Fruit fly (Drosophila melanogaster) whole organism, wandering third instar larva: ENCODE measurements around the gene Nup205.

ENCODE experiments used
- Abd-B ChIP-seq: fragments of >200 bp; optimal IDR thresholded peaks from 2 replicates; lab custom pipeline; 2017; ENCODE audit warnings: missing biosample characterization, missing genetic modification characterization
- CG32264 ChIP-seq: fragments of 200-800 bp; sonication (Bioruptor generic); optimal IDR thresholded peaks from 2 replicates; lab custom pipeline; 2016; ENCODE audit warnings: missing biosample characterization, missing genetic modification characterization
- CG9705 ChIP-seq: fragments of 200-800 bp; sonication (Bioruptor generic); optimal IDR thresholded peaks from 2 replicates; lab custom pipeline; 2018; ENCODE audit warnings: missing biosample characterization, mild to moderate bottlenecking, missing genetic modification characterization
- CrebA ChIP-seq: fragments of 200-800 bp; sonication (Bioruptor generic); optimal IDR thresholded peaks from 2 replicates; lab custom pipeline; 2016; ENCODE audit warnings: missing biosample characterization, mild to moderate bottlenecking, missing genetic modification characterization, borderline replicate concordance
- Dfd ChIP-seq: fragments of >200 bp; optimal IDR thresholded peaks from 2 replicates; lab custom pipeline; 2017; ENCODE audit warnings: missing biosample characterization, missing genetic modification characterization
- Dif ChIP-seq: fragments of 200-275, 200-300 bp; sonication (Bioruptor generic); optimal IDR thresholded peaks from 2 replicates; lab custom pipeline; 2018; ENCODE audit warnings: missing biosample characterization, missing genetic modification characterization; ENCODE audit not compliant: partially characterized antibody
- GATAd ChIP-seq: sonication (Bioruptor generic); optimal IDR thresholded peaks from 2 replicates; lab custom pipeline; 2016; ENCODE audit warnings: missing biosample characterization, missing genetic modification characterization
- HLH106 ChIP-seq: fragments of 200-800 bp; optimal IDR thresholded peaks from 3 replicates; lab custom pipeline; 2019; ENCODE audit warnings: missing biosample characterization, mild to moderate bottlenecking, missing genetic modification characterization, moderate library complexity
- Hnf4 ChIP-seq: fragments of 200-800 bp; sonication (Bioruptor generic); optimal IDR thresholded peaks from 2 replicates; lab custom pipeline; 2016; ENCODE audit warnings: missing biosample characterization, mild to moderate bottlenecking, missing genetic modification characterization
- Hr78 ChIP-seq: fragments of >200 bp; optimal IDR thresholded peaks from 2 replicates; lab custom pipeline; 2017; ENCODE audit warnings: missing biosample characterization, missing genetic modification characterization
- Hr83 ChIP-seq: fragments of 200-300 bp; sonication (Bioruptor generic); optimal IDR thresholded peaks from 2 replicates; lab custom pipeline; 2016; ENCODE audit warnings: missing biosample characterization, mild to moderate bottlenecking, missing genetic modification characterization, moderate library complexity; ENCODE audit not compliant: poor library complexity, severe bottlenecking
- Jra ChIP-seq: sonication (Bioruptor generic); optimal IDR thresholded peaks from 2 replicates; lab custom pipeline; 2016; ENCODE audit warnings: missing biosample characterization, missing genetic modification characterization
- Mio ChIP-seq: sonication (Bioruptor generic); optimal IDR thresholded peaks from 2 replicates; lab custom pipeline; 2016; ENCODE audit warnings: missing biosample characterization, missing genetic modification characterization
- Myc ChIP-seq: fragments of >200 bp; optimal IDR thresholded peaks from 2 replicates; lab custom pipeline; 2017
- N ChIP-seq: fragments of >200 bp; optimal IDR thresholded peaks from 2 replicates; lab custom pipeline; 2018; ENCODE audit warnings: missing biosample characterization, missing external identifiers, missing genetic modification characterization
- OdsH ChIP-seq: fragments of 200-800 bp; sonication (Bioruptor generic); optimal IDR thresholded peaks from 2 replicates; lab custom pipeline; 2016; ENCODE audit warnings: missing biosample characterization, mild to moderate bottlenecking, missing genetic modification characterization
- Rel ChIP-seq, 2 experiments: fragments of 200-800 bp; sonication (Bioruptor generic) in 1 of 2; optimal IDR thresholded peaks; 2 replicates in 1 of 2; 3 replicates in 1 of 2; lab custom pipeline; 2016 to 2019; ENCODE audit warnings: mild to moderate bottlenecking in 2 of 2, missing biosample characterization in 2 of 2, missing genetic modification characterization in 2 of 2, moderate library complexity in 1 of 2
- Sp1 ChIP-seq: fragments of 200-800 bp; sonication (Bioruptor generic); optimal IDR thresholded peaks from 3 replicates; lab custom pipeline; 2019; ENCODE audit warnings: missing biosample characterization, mild to moderate bottlenecking, missing genetic modification characterization, moderate library complexity
- Vsx2 ChIP-seq: fragments of 200-300, 225-300 bp; sonication (Bioruptor generic); optimal IDR thresholded peaks from 2 replicates; lab custom pipeline; 2018; ENCODE audit warnings: missing biosample characterization, missing genetic modification characterization; ENCODE audit not compliant: partially characterized antibody
- br ChIP-seq: fragments of 200-800 bp; sonication (Bioruptor generic); optimal IDR thresholded peaks from 2 replicates; lab custom pipeline; 2016; ENCODE audit warnings: missing biosample characterization, missing genetic modification characterization
- brk ChIP-seq: fragments of 200-800 bp; sonication (Bioruptor generic); optimal IDR thresholded peaks from 2 replicates; lab custom pipeline; 2016; ENCODE audit warnings: missing biosample characterization, mild to moderate bottlenecking, missing genetic modification characterization
- dl ChIP-seq, 2 experiments: fragments of 175-275, 200-275 bp in 1 of 2; fragments of 200-275 bp in 1 of 2; sonication (Bioruptor generic); optimal IDR thresholded peaks; lab custom pipeline; 2018; ENCODE audit warnings: mild to moderate bottlenecking in 2 of 2, missing biosample characterization in 2 of 2, missing genetic modification characterization in 2 of 2, moderate library complexity in 2 of 2; ENCODE audit not compliant: partially characterized antibody in 2 of 2, insufficient read depth in 1 of 2
- dmrt93B ChIP-seq: fragments of 200-800 bp; sonication (Bioruptor generic); optimal IDR thresholded peaks from 2 replicates; lab custom pipeline; 2018; ENCODE audit warnings: missing biosample characterization, mild to moderate bottlenecking, missing genetic modification characterization
- dsf ChIP-seq: sonication (Bioruptor generic); optimal IDR thresholded peaks from 2 replicates; lab custom pipeline; 2016; ENCODE audit warnings: missing biosample characterization, missing genetic modification characterization, borderline replicate concordance
- ey ChIP-seq: fragments of 200-800 bp; sonication (Bioruptor generic); optimal IDR thresholded peaks from 2 replicates; lab custom pipeline; 2016; ENCODE audit warnings: missing biosample characterization, missing genetic modification characterization
- foxo ChIP-seq, 2 experiments: fragments of 200-800 bp; sonication (Bioruptor generic); optimal IDR thresholded peaks; 2 replicates in 1 of 2; 3 replicates in 1 of 2; lab custom pipeline; 2016 to 2017; ENCODE audit warnings: missing biosample characterization in 2 of 2, missing genetic modification characterization in 2 of 2
- fru ChIP-seq: fragments of 200-800 bp; sonication (Bioruptor generic); optimal IDR thresholded peaks from 3 replicates; lab custom pipeline; 2016; ENCODE audit warnings: missing biosample characterization, mild to moderate bottlenecking, missing genetic modification characterization
- h ChIP-seq: fragments of 200-800 bp; sonication (Bioruptor generic); optimal IDR thresholded peaks from 3 replicates; lab custom pipeline; 2016; ENCODE audit warnings: missing biosample characterization, mild to moderate bottlenecking, missing genetic modification characterization
- jim ChIP-seq: fragments of 175-275, 200-325 bp; sonication (Bioruptor generic); optimal IDR thresholded peaks from 2 replicates; lab custom pipeline; 2016; ENCODE audit warnings: missing biosample characterization, mild to moderate bottlenecking, missing genetic modification characterization
- lola ChIP-seq: fragments of >200 bp; optimal IDR thresholded peaks from 2 replicates; lab custom pipeline; 2017; ENCODE audit warnings: missing biosample characterization, missing genetic modification characterization
- pan ChIP-seq: fragments of >200 bp; optimal IDR thresholded peaks from 2 replicates; lab custom pipeline; 2017
- psq ChIP-seq: fragments of 200-800 bp; sonication (Bioruptor generic); optimal IDR thresholded peaks from 3 replicates; lab custom pipeline; 2017; ENCODE audit warnings: missing biosample characterization, mild to moderate bottlenecking, missing genetic modification characterization, moderate library complexity
- rgr ChIP-seq: fragments of 200-800 bp; sonication (Bioruptor generic); optimal IDR thresholded peaks from 3 replicates; lab custom pipeline; 2016; ENCODE audit warnings: missing biosample characterization, mild to moderate bottlenecking, missing genetic modification characterization
- sage ChIP-seq: fragments of 200-800 bp; sonication (Bioruptor generic); optimal IDR thresholded peaks from 2 replicates; lab custom pipeline; 2016; ENCODE audit warnings: missing biosample characterization, mild to moderate bottlenecking, missing genetic modification characterization
- sv ChIP-seq: fragments of 200-800 bp; sonication (Bioruptor generic); optimal IDR thresholded peaks from 3 replicates; lab custom pipeline; 2016; ENCODE audit warnings: missing biosample characterization, missing genetic modification characterization
- tai ChIP-seq: sonication (Bioruptor generic); optimal IDR thresholded peaks from 2 replicates; lab custom pipeline; 2016; ENCODE audit warnings: missing biosample characterization, missing genetic modification characterization
- usp ChIP-seq: fragments of >200 bp; optimal IDR thresholded peaks from 2 replicates; lab custom pipeline; 2017; ENCODE audit warnings: missing biosample characterization, missing genetic modification characterization
- woc ChIP-seq: sonication (Bioruptor generic); optimal IDR thresholded peaks from 2 replicates; lab custom pipeline; 2016; ENCODE audit warnings: missing biosample characterization, mild to moderate bottlenecking, missing genetic modification characterization

The Nup205 gene

dm6 chrX:19867007-19867406 lies 15.0 kb downstream of the Nup205 start:
- TF ChIP-seq OdsH (GFP tag; lab: Kevin White, UChicago) (no peak), sv (no peak), CG32264 (GFP tag; lab: Kevin White, UChicago) (no peak), Mio (no peak), rgr (GFP tag; lab: Kevin White, UChicago) (no peak)

dm6 chrX:19875059-19875458 lies 23.0 kb downstream of the Nup205 start:
- peak; percentile 25 for TF ChIP-seq woc (GFP tag; lab: Kevin White, UChicago)
- TF ChIP-seq foxo (GFP tag; optimal IDR thresholded peaks at IDR 0.05; lab: Kevin White, UChicago): peak in 1 of 2 experiments; percentile 80
- peak; percentile 68 for TF ChIP-seq Hnf4 (GFP tag; lab: Kevin White, UChicago)
- TF ChIP-seq usp (GFP tag; lab: Kevin White, UChicago): no peak
- no peak for TF ChIP-seq Hr78
- TF ChIP-seq Myc: no peak
- TF ChIP-seq jim: no peak
- no peak for TF ChIP-seq sage
- peak; percentile 80 for TF ChIP-seq h (GFP tag; lab: Kevin White, UChicago)
- no peak for TF ChIP-seq GATAd (GFP tag; lab: Kevin White, UChicago)
- peak; percentile 76 for TF ChIP-seq dmrt93B (GFP tag; lab: Kevin White, UChicago)
- TF ChIP-seq lola (GFP tag; lab: Kevin White, UChicago): no peak
- TF ChIP-seq CG32264 (GFP tag; lab: Kevin White, UChicago): no peak
- peak; percentile 70 for TF ChIP-seq rgr (GFP tag; lab: Kevin White, UChicago)
- no peak for TF ChIP-seq Hr83 (GFP tag; lab: Kevin White, UChicago)
- peak; percentile 70 for TF ChIP-seq OdsH (GFP tag; lab: Kevin White, UChicago)
- TF ChIP-seq Dfd (GFP tag; lab: Kevin White, UChicago): no peak
- no peak for TF ChIP-seq dsf (GFP tag; lab: Kevin White, UChicago)
- peak; percentile 53 for TF ChIP-seq psq (GFP tag; lab: Kevin White, UChicago)
- TF ChIP-seq sv: no peak
- TF ChIP-seq Rel (GFP tag; optimal IDR thresholded peaks at IDR 0.05; lab: Kevin White, UChicago): no peak
- TF ChIP-seq Rel (tag; optimal IDR thresholded peaks at IDR 0.05; lab: Kevin White, UChicago): peak; percentile 8
- peak; percentile 49 for TF ChIP-seq CG9705 (GFP tag; lab: Kevin White, UChicago)
- TF ChIP-seq ey (GFP tag; lab: Kevin White, UChicago): peak; percentile 78
- no peak for TF ChIP-seq pan
- no peak for TF ChIP-seq Abd-B (GFP tag; lab: Kevin White, UChicago)
- TF ChIP-seq dl (GFP tag; optimal IDR thresholded peaks at IDR 0.05; lab: Kevin White, UChicago; ENCODE audit: insufficient read depth in 1 of 2, partially characterized antibody in 2 of 2): no peak
- TF ChIP-seq CrebA (GFP tag; lab: Kevin White, UChicago): no peak
- peak; percentile 73 for TF ChIP-seq br (GFP tag; lab: Kevin White, UChicago)
- TF ChIP-seq Jra (GFP tag; lab: Kevin White, UChicago): peak; percentile 23
- peak; percentile 83 for TF ChIP-seq Sp1 (GFP tag; lab: Kevin White, UChicago)
- TF ChIP-seq brk (GFP tag; lab: Kevin White, UChicago): no peak
- TF ChIP-seq tai (GFP tag; lab: Kevin White, UChicago): no peak
- no peak for TF ChIP-seq N (GFP tag; lab: Kevin White, UChicago)
- no peak for TF ChIP-seq Vsx2 (GFP tag; lab: Kevin White, UChicago)
- peak; percentile 78 for TF ChIP-seq HLH106 (tag; lab: Kevin White, UChicago)
- TF ChIP-seq Mio: no peak
- TF ChIP-seq fru (GFP tag; lab: Kevin White, UChicago): peak; percentile 86
- no peak for TF ChIP-seq Dif (GFP tag; lab: Kevin White, UChicago)

dm6 chrX:19875629-19876028 lies 23.6 kb downstream of the Nup205 start:
- TF ChIP-seq dmrt93B (GFP tag; lab: Kevin White, UChicago): no peak
- no peak for TF ChIP-seq jim
